Fruit fly (Drosophila melanogaster): Measurements from ENCODE around the gene CG5646.

The CG5646 gene

dm6 chr3R:27568545-27568944 lies 7.4 kb upstream of the CG5646 start (continued):
- TF ChIP-seq CG18011 (GFP tag; optimal IDR thresholded peaks at IDR 0.05) (no peak), gsb (GFP tag; IDR thresholded peaks at IDR 0.05) (no peak), bsh (GFP tag; optimal IDR thresholded peaks at IDR 0.05) (no peak), Mes4 (GFP tag; optimal IDR thresholded peaks at IDR 0.05) (no peak), Bgb (GFP tag; IDR thresholded peaks at IDR 0.05; ENCODE audit: partially characterized antibody) (no peak), tll (GFP tag; optimal IDR thresholded peaks at IDR 0.05) (no peak), CG7928 (GFP tag; optimal IDR thresholded peaks at IDR 0.05) (no peak), bowl (GFP tag; IDR thresholded peaks at IDR 0.05) (no peak), cato (GFP tag; optimal IDR thresholded peaks at IDR 0.05; ENCODE audit: borderline replicate concordance) (no peak), CG34224 (GFP tag; IDR thresholded peaks at IDR 0.05; ENCODE audit: partially characterized antibody) (no peak), h (optimal IDR thresholded peaks at IDR 0.05) (no peak), CG11085 (GFP tag; IDR thresholded peaks at IDR 0.05) (no peak), chm (GFP tag; IDR thresholded peaks at IDR 0.05) (no peak), sug (tag; optimal IDR thresholded peaks at IDR 0.05) (peak; percentile 41), Neu2 (GFP tag; optimal IDR thresholded peaks at IDR 0.05; ENCODE audit: borderline replicate concordance) (no peak), CG18262 (tag; optimal IDR thresholded peaks at IDR 0.05) (no peak), Ptx1 (GFP tag; IDR thresholded peaks at IDR 0.05) (no peak), CG18599 (GFP tag; optimal IDR thresholded peaks at IDR 0.05) (no peak), C15 (GFP tag; IDR thresholded peaks at IDR 0.05) (no peak), HmgD (GFP tag; optimal IDR thresholded peaks at IDR 0.05) (no peak), mld (GFP tag; IDR thresholded peaks at IDR 0.05; ENCODE audit: partially characterized antibody) (no peak), ken (GFP tag; IDR thresholded peaks at IDR 0.05) (0 out of 3 replicates have a peak, but pooled peaks have one; percentile 28), CG7839 (tag; optimal IDR thresholded peaks at IDR 0.05) (no peak), Nf-YC (tag; optimal IDR thresholded peaks at IDR 0.05) (no peak), ci (GFP tag; IDR thresholded peaks at IDR 0.05) (0 out of 3 replicates have a peak, but pooled peaks have one; percentile 21), CG10321 (GFP tag; IDR thresholded peaks at IDR 0.05) (no peak), hth (optimal IDR thresholded peaks at IDR 0.05) (no peak), CG13624 (GFP tag; optimal IDR thresholded peaks at IDR 0.05) (no peak), CrebB (tag; optimal IDR thresholded peaks at IDR 0.05) (no peak), CG34376 (GFP tag; optimal IDR thresholded peaks at IDR 0.05) (peak; percentile 42), gsb-n (tag; optimal IDR thresholded peaks at IDR 0.05) (no peak), sna (GFP tag; IDR thresholded peaks at IDR 0.05; ENCODE audit: partially characterized antibody) (no peak), CG2875 (GFP tag; optimal IDR thresholded peaks at IDR 0.05) (no peak), dmrt99B (tag; optimal IDR thresholded peaks at IDR 0.05) (no peak), Camta (GFP tag; optimal IDR thresholded peaks at IDR 0.05) (no peak), CG17186 (GFP tag; optimal IDR thresholded peaks at IDR 0.05) (no peak), BtbVII (GFP tag; optimal IDR thresholded peaks at IDR 0.05) (no peak), CG11560 (tag; IDR thresholded peaks at IDR 0.05) (no peak), CG18764 (GFP tag; optimal IDR thresholded peaks at IDR 0.05) (no peak), Xbp1 (GFP tag; optimal IDR thresholded peaks at IDR 0.05) (no peak), MBD-R2 (GFP tag; IDR thresholded peaks at IDR 0.05) (no peak), H15 (GFP tag; IDR thresholded peaks at IDR 0.05) (no peak), cwo (GFP tag; optimal IDR thresholded peaks at IDR 0.05) (no peak), exex (tag; optimal IDR thresholded peaks at IDR 0.05) (peak; percentile 70), CG8388 (GFP tag; optimal IDR thresholded peaks at IDR 0.05) (no peak), ranshi (GFP tag; IDR thresholded peaks at IDR 0.05) (no peak), Stat92E (GFP tag; optimal IDR thresholded peaks at IDR 0.05) (no peak), pum (GFP tag; optimal IDR thresholded peaks at IDR 0.05) (no peak), row (GFP tag; IDR thresholded peaks at IDR 0.05) (no peak), CG14667 (GFP tag; IDR thresholded peaks at IDR 0.05) (no peak), mirr (GFP tag; optimal IDR thresholded peaks at IDR 0.05) (peak; percentile 70)

Data from whole organism, embryonic.